Worm (Caenorhabditis elegans): ENCODE measurements around the gene rsp-2.
A peak's percentile ranks its signal among the peaks of the same experiment; 100 is the strongest.

The rsp-2 gene

DNA sequence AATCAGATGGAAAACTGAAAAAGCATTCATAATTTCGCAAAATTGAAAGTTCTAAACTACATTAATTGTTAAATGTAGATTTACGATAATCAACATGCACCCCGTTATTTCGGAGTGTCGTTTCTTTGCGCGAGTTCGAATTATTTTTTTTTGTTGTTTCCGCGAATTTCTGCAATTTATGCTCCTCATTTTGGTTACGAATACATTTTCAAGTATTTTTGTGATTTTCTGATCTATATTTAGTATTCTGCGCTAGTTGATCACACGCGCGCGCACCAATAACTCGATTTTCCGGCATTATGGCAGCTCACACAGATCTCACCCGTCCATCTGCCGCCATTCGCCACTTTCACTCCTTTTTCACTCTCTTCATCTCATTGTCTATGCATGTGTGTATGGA, 12.5 kb downstream of the rsp-2 start, which contains the start of gene VW02B12L.2 (continued):
- TF ChIP-seq K12H6.12 (tag; optimal IDR thresholded peaks at IDR 0.05) (no peak), hlh-26 (GFP tag; conservative IDR thresholded peaks at IDR 0.05) (no peak), dpl-1 (GFP tag; optimal IDR thresholded peaks at IDR 0.05) (peak; percentile 38), ceh-100 (GFP tag; IDR thresholded peaks at IDR 0.05) (no peak), tbx-9 (tag; optimal IDR thresholded peaks at IDR 0.05; ENCODE audit: borderline replicate concordance) (no peak), cebp-2 (GFP tag; IDR thresholded peaks at IDR 0.05) (no peak), lin-35 (GFP tag; optimal IDR thresholded peaks at IDR 0.05) (peak in 1 of 3 experiments; percentile 36), lin-40 (tag; optimal IDR thresholded peaks at IDR 0.05) (no peak), lsl-1 (GFP tag; optimal IDR thresholded peaks at IDR 0.05) (peak; percentile 16), madf-10 (tag; optimal IDR thresholded peaks at IDR 0.05) (no peak), snpc-4 (GFP tag; optimal IDR thresholded peaks at IDR 0.05) (no peak), snpc-4 (tag; optimal IDR thresholded peaks at IDR 0.05) (no peak), F10E7.11 (tag; optimal IDR thresholded peaks at IDR 0.05) (no peak), sea-2 (GFP tag; IDR thresholded peaks at IDR 0.05) (no peak), ama-1 (optimal IDR thresholded peaks at IDR 0.05) (no peak), ama-1 (GFP tag; optimal IDR thresholded peaks at IDR 0.05) (no peak), tbp1 (GFP tag; optimal IDR thresholded peaks at IDR 0.05) (no peak), zfh-2 (GFP tag; conservative IDR thresholded peaks at IDR 0.05) (no peak), ZK185.1 (tag; optimal IDR thresholded peaks at IDR 0.05; ENCODE audit: poor library complexity, severe bottlenecking) (no peak), ceh-91 (GFP tag; IDR thresholded peaks at IDR 0.05) (peak; percentile 16; the same call in 1 of the 2 replicates)

DNA sequence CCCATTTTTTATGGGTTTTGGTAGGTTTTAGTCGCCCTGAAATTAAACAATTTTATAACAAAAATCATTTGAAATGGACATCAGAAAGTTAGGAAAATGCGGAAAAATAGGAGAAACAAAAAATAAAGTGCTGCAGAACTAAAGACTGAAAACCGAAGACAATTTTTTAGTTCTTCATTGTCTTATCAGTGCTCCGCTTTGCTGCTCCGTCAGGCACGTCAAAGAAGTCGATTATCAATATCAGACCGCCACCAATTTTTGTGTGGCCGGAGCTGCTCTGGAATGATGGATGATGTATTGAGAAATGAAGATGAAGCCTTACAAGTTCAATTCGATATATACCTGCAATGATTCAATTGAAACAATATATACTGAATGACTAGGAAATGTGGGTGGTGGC, 14.3 kb downstream of the rsp-2 start, which contains the start of gene vha-6:
TSS of gene vha-6 (minus strand) at position 36 of the 400 bp plus-strand sequence.
- TF ChIP-seq bed-1 (GFP tag; IDR thresholded peaks at IDR 0.05), result no peak
- peak; percentile 96 for TF ChIP-seq nhr-80 (tag; optimal IDR thresholded peaks at IDR 0.05)

DNA sequence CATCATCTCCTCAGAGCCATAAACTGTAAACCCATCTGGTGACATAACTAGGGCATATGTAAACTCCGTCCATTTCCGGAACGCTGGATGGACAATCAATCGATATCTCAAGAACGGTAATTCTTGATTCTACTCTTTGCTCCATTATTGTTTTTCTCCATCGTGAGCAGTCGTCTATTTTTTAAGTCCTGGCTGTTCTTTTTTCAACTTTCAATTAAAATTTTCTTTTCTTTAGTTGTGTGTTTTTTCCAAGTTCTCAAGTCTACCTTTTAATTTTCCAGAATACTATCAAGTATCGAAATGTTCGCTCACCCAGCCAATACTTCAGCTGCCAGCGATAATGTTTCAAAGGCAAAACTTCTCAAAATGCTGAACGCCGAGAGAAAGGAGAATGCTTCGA, 18.8 kb downstream of the rsp-2 start, which contains the start of gene C05D12.5:
TSS of gene C05D12.5 (plus strand) at position 301 of the 400 bp plus-strand sequence.
- TF ChIP-seq ztf-18 (tag; optimal IDR thresholded peaks at IDR 0.05) (no peak), ceh-40 (GFP tag; IDR thresholded peaks at IDR 0.05) (no peak), ZK185.1 (tag; optimal IDR thresholded peaks at IDR 0.05; ENCODE audit: poor library complexity, severe bottlenecking) (no peak), atf-7 (tag; optimal IDR thresholded peaks at IDR 0.05) (no peak), die-1 (tag; optimal IDR thresholded peaks at IDR 0.05) (no peak), ets-4 (GFP tag; optimal IDR thresholded peaks at IDR 0.05) (no peak), somi-1 (GFP tag; optimal IDR thresholded peaks at IDR 0.05) (no peak), Y53F4B.3 (GFP tag; IDR thresholded peaks at IDR 0.05) (no peak), C17E4.6 (GFP tag; IDR thresholded peaks at IDR 0.05) (no peak), hsf-1 (GFP tag; IDR thresholded peaks at IDR 0.05) (no peak), attf-6 (GFP tag; IDR thresholded peaks at IDR 0.05) (no peak), cebp-1 (GFP tag; IDR thresholded peaks at IDR 0.05) (no peak), cebp-1 (tag; optimal IDR thresholded peaks at IDR 0.05) (no peak), ekl-4 (GFP tag; IDR thresholded peaks at IDR 0.05) (no peak), hmg-1.2 (GFP tag; IDR thresholded peaks at IDR 0.05) (no peak), F37B4.10 (GFP tag; IDR thresholded peaks at IDR 0.05) (no peak), ztf-6 (GFP tag; IDR thresholded peaks at IDR 0.05) (no peak), chd-7 (tag; optimal IDR thresholded peaks at IDR 0.05) (no peak), tbp1 (GFP tag; optimal IDR thresholded peaks at IDR 0.05) (no peak), T26A5.8 (tag; optimal IDR thresholded peaks at IDR 0.05) (no peak)
